Worm (Caenorhabditis elegans) whole organism, L3 larva: Measurements from ENCODE around the gene Y49A3A.3.

Experiments used
- elt-3 ChIP-seq, 3 experiments: fragments of 150-350 bp in 1 of 3; sonication (generic microtip) in 2 of 3; optimal IDR thresholded peaks; 2 replicates in 2 of 3; 4 replicates in 1 of 3; lab custom pipeline; 2014 to 2017; ENCODE audit warnings: missing biosample characterization in 3 of 3, missing genetic modification characterization in 3 of 3
- fkh-2 ChIP-seq: fragments of 150-350 bp; optimal IDR thresholded peaks from 2 replicates; lab custom pipeline; 2014; ENCODE audit warnings: missing biosample characterization, missing genetic modification reagents, missing genetic modification characterization
- nfya-1 ChIP-seq: sonication (generic microtip); optimal IDR thresholded peaks from 2 replicates; lab custom pipeline; 2017; ENCODE audit warnings: missing genetic modification characterization, mild to moderate bottlenecking, missing compliant biosample characterization, antibody characterized with exemption, moderate library complexity; ENCODE audit not compliant: insufficient read depth
- nhr-76 ChIP-seq: fragments of 150-350 bp; sonication (generic microtip); optimal IDR thresholded peaks from 5 replicates; lab custom pipeline; 2014; ENCODE audit warnings: missing biosample characterization, missing genetic modification characterization
- tbx-2 ChIP-seq: sonication (generic microtip); optimal IDR thresholded peaks from 2 replicates; lab custom pipeline; 2016; ENCODE audit warnings: mild to moderate bottlenecking, missing genetic modification characterization, missing compliant biosample characterization
- unc-62 ChIP-seq: fragments of 150-350 bp; sonication (generic microtip); optimal IDR thresholded peaks from 4 replicates; lab custom pipeline; 2014; ENCODE audit warnings: missing biosample characterization, missing genetic modification reagents, missing genetic modification characterization
- zag-1 ChIP-seq: fragments of 150-350 bp; optimal IDR thresholded peaks from 2 replicates; lab custom pipeline; 2014; ENCODE audit warnings: missing biosample characterization, missing genetic modification characterization

DNA sequence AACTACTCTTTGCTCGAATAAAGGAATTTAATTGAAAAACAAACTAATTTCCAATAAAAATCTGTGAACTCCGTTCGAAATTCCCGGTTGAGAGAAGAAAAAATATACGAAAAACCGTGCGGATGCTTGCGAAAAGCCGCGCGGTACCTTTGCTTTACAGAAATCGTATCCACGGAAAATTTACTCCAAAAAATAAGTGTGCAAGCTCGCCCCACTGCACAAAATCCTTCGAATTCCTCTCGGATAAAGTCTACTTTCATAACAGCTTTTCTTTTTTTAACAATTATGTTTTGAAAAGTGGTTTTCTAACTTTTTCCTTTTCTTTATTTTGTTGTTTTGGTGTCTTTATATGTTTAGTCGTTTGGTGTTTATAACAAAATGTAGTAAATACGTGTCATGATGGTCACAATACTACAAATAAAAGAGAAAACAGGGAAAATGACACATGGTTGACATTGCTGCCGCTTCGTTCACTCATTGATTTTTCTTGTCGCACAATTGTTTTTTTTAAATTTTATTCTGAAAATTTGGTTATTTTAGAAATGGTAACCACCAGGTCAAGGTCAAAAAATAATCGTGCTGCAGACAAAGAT lies 6.9 kb upstream of the Y49A3A.3 start, which contains the start of gene cept-2:
- TF ChIP-seq nhr-76 (tag; lab: Kevin White, UChicago) (no peak), elt-3 (tag; optimal IDR thresholded peaks at IDR 0.05; lab: Kevin White, UChicago) (no peak), zag-1 (no peak), nfya-1 (tag; lab: Kevin White, UChicago) (peak; percentile 95), tbx-2 (tag; lab: Kevin White, UChicago) (peak; percentile 75), fkh-2 (tag; lab: Kevin White, UChicago) (no peak), unc-62 (GFP tag; lab: Kevin White, UChicago) (peak; percentile 63)
